Worm (Caenorhabditis elegans): ENCODE results near the gene Y69H2.1.

The Y69H2.1 gene

DNA sequence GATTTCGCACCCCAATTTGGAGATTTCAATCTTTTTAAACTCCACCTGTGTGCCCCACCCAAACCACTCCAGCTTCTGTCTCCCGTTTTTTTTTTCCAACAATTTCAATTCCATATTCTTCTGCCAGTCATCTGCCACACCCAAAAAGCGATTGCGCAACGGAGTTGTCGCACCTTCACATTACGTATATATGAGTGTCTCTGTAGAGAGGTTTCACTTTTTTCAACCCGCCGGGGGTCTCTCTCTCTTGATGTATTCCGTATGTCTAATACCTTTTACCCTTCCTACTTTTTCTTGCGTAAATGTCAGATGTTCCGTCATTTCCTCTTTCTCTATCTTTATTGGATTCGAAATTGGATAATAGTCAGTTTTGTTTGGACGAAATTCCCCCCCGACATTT is 35.4 kb downstream of the Y69H2.1 start:
- no peak for TF ChIP-seq dao-5 (tag; optimal IDR thresholded peaks at IDR 0.05)
- no peak for TF ChIP-seq W03F9.2 (tag; optimal IDR thresholded peaks at IDR 0.05)
- TF ChIP-seq him-1 (tag; optimal IDR thresholded peaks at IDR 0.05) = no peak

DNA sequence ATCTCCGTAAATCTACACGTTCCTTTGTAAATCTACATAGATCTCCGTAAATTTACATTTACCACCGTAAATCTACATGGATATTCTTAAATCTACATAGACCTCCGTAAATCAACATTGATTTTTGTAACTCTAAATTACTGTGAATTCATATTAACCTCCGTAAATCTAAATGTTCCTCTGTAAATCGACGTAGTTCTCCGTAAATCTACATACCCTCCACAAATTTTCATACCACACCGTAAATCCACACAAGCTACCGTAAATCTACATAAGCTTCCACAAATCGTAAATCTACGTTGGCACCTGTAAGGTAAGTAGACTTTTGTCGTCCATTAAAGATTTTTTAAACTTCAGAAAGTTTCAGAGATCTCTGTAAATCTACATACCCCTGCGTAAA is 37.3 kb downstream of the Y69H2.1 start:
- TF ChIP-seq dao-5 (tag; optimal IDR thresholded peaks at IDR 0.05) = no peak
- no peak for TF ChIP-seq him-1 (tag; optimal IDR thresholded peaks at IDR 0.05)
- TF ChIP-seq W03F9.2 (tag; optimal IDR thresholded peaks at IDR 0.05) = no peak

DNA sequence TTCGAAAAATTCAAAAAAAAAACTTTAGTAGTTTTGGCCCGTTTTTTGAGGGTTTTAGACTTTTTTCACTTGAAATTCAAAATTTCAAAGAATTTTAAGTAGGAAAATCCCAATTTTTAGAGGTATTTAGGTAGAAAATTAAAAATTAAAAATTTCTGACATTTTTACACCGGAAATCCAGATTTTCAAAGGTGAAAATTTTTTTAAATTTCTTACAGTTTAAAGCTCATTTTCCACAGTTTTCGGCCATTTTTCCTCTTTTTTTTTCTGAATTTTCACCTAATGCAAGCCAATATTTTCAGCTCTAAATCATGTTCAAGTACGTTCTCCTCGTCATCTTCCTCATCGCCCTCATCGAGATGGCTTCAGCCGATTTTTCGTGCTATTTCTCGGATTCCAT is 40.0 kb downstream of the Y69H2.1 start, which contains the start of gene txt-14:
txt-14 (plus strand) TSS at position 301 of the 400 bp plus-strand sequence.
- no peak for TF ChIP-seq W03F9.2 (tag; optimal IDR thresholded peaks at IDR 0.05)
- no peak for TF ChIP-seq him-1 (tag; optimal IDR thresholded peaks at IDR 0.05)
- no peak for TF ChIP-seq dao-5 (tag; optimal IDR thresholded peaks at IDR 0.05)

DNA sequence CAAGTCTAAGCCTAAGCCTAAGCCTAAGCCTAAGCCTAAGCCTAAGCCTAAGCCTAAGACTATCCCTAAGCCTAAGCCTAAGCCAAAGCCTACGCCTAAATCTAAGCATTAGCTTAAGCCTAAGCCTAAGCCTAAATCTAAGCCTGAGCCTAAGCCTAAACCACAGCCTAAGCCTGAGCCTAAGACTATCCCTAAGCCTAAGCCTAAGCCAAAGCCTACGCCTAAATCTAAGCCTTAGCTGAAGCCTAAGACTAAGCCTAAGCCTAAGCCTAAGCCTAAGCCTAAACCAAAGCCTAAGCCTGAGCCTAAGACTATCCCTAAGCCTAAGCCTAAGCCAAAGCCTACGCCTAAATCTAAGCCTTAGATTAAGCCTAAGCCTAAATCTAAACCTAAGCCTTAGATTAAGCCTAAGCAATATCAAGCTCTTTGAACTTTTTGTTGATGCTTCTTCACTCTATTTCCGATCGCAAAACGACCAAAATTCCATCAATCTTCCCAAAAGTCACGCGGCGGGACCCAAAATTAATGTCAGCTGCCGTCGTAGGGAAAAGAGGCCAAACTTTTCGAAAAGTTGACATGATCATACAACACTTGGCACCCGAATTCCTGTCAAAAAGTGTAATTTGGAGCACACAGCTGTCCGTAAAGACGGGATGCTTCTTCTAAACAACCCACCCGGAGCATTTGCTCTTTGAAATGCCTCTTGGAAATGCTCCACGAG is 40.8 kb downstream of the Y69H2.1 start:
- TF ChIP-seq dao-5 (tag; optimal IDR thresholded peaks at IDR 0.05) = no peak
- TF ChIP-seq him-1 (tag; optimal IDR thresholded peaks at IDR 0.05) = no peak
- TF ChIP-seq W03F9.2 (tag; optimal IDR thresholded peaks at IDR 0.05) = no peak

DNA sequence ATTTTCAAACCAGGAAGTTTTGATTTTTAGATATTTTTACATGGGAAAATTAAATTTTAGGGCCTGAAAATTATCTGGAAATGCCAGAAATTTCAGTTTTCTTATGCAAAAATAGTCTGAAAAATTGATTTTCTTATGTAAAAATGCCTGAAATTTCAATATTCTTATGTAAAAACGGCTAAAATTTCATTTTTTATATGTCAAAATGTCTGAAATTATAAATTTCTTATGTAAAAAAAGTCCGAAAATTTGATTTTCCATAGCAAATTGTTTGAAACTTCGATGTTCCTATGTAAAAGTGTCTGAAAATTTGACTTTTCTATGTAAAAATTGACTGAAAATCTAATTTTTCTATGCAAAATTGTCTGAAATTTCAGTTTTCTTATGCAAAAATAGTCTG is 42.7 kb downstream of the Y69H2.1 start, which contains the start of gene Y51A2D.13:
Y51A2D.13 (minus strand) TSS at position 101 of the 400 bp plus-strand sequence.
- no peak for TF ChIP-seq W03F9.2 (tag; optimal IDR thresholded peaks at IDR 0.05)
- no peak for TF ChIP-seq him-1 (tag; optimal IDR thresholded peaks at IDR 0.05)
- TF ChIP-seq dao-5 (tag; optimal IDR thresholded peaks at IDR 0.05) = no peak

DNA sequence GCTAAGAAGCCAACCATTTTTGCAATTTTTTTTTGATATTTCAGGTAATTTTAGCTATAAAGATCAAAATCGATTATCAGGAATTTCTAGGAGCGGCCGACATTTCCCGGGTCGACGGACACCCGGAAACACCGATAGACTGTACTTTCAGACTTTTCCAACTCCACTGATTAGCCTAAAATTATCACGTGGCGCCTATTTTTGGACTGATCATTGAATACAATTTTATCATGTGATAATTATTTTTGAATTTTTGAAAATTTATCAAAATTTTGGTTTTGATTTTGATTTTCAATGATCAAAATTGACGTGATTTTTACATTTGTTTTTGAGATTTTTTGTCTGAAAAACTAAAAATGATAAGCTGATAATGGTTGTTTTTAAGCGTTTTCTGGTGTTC is 44.1 kb downstream of the Y69H2.1 start:
- TF ChIP-seq him-1 (tag; optimal IDR thresholded peaks at IDR 0.05) (no peak), dao-5 (tag; optimal IDR thresholded peaks at IDR 0.05) (no peak), W03F9.2 (tag; optimal IDR thresholded peaks at IDR 0.05) (no peak)

DNA sequence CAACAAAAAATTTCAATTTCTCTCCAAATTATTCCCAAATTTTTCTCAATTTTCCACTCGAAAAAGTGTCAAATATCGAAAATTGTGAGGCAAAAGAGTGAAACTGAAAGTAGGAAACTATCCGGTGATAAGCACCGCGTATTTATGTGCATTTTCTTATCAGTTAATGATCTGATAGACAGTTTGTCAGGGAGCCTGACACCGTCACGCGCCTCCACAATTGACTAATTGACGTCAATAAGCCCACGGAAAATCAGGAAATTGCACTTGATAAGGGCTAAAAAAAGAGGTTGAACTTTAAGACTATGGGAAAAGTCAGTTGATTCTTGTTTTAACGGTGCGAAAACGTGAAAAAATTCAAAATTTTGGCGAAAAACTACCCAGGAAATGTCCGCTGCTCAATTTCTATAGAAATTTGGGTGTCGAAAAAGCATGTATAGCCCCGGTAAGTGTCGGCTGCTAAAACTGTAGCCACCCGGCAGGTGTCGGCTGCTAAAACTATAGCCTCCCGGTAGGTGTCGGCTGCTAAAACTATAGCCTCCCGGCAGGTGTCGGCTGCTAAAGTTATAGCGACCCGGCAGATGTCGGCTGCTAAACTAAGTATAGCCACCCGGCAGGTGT is 44.8 kb downstream of the Y69H2.1 start:
- TF ChIP-seq W03F9.2 (tag; optimal IDR thresholded peaks at IDR 0.05) (no peak), dao-5 (tag; optimal IDR thresholded peaks at IDR 0.05) (no peak), him-1 (tag; optimal IDR thresholded peaks at IDR 0.05) (no peak)

DNA sequence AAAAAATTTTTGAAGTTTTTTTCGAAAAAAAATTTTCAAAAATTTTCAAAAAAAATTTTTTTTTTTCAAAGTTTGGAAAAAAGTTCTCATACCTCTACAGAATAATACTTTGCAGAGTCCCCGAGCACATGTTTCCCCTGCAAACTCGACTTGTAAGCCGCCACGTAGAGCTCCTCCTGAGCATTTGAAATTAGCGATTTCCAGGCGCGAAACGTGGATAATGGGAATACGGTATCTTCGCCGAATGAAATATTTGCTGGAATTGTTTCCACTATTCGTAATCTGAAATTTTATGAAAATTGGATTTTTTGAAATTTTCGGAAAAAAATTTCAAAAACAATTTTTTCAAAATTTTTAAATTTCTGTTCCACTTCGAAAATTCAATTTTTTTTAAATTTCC is 46.2 kb downstream of the Y69H2.1 start:
- no peak for TF ChIP-seq dao-5 (tag; optimal IDR thresholded peaks at IDR 0.05)
- TF ChIP-seq W03F9.2 (tag; optimal IDR thresholded peaks at IDR 0.05) = no peak
- no peak for TF ChIP-seq him-1 (tag; optimal IDR thresholded peaks at IDR 0.05)

DNA sequence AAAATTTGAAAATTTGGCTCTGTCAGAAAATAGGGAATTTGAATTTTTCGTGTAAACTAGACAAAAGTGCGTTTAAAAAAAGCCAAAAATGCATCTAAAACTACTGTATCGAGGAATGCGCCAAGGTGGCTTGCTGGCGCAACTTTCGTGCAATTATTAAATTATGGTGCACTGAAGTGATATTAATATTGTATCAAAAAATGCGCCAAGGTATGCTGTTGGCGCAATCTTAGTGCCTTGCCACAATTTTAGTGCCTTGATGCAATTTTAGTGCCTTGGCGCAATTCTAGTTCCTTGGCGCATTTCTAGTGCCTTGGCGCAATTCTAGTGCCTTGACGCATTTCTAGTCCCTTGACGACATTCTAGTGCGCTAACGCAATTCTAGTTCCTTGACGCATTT is 47.3 kb downstream of the Y69H2.1 start:
- TF ChIP-seq W03F9.2 (tag; optimal IDR thresholded peaks at IDR 0.05) (no peak), him-1 (tag; optimal IDR thresholded peaks at IDR 0.05) (no peak), dao-5 (tag; optimal IDR thresholded peaks at IDR 0.05) (no peak)

DNA sequence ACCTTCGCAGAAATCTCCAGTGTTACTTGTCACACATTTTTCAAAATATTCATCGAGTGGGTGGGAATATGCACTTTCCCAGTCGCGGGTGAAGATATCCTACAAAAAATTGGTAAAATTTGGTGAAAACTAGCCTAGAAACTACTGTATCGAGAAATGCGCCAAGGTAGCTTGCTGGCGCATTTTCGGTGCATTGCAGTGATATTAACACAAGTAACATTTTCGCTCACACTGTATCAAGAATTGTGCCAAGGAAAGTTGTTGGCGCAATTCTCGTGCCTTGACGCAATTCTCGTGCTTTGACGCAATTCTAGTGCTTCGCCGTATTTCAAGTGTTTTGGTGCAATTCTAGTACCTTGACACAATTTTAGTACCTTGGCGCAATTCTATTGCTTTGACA is 49.2 kb downstream of the Y69H2.1 start:
- TF ChIP-seq dao-5 (tag; optimal IDR thresholded peaks at IDR 0.05) = no peak
- TF ChIP-seq him-1 (tag; optimal IDR thresholded peaks at IDR 0.05) = no peak
- TF ChIP-seq W03F9.2 (tag; optimal IDR thresholded peaks at IDR 0.05) = no peak

DNA sequence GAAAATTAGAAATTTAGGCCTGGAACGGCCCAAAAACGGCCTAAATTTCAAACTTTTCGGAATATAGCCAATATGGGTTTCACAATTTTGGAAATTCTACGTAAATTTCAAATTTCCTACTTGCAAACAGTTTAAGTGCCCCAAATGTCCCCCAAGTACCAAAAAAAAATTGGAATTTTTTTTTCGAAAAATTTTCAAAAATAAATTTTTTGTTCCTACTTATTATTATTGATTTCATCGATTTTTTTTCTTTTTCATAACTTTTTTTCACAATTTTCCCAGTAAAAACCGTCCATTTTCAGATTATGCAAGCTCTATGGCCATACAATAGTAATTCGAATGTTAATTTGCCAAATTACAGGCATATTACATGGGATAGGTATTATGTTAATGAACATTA is 50.8 kb downstream of the Y69H2.1 start, which contains the start of gene Y51A2D.21:
Y51A2D.21 (plus strand) TSS at position 301 of the 400 bp plus-strand sequence.
- TF ChIP-seq W03F9.2 (tag; optimal IDR thresholded peaks at IDR 0.05) = no peak
- no peak for TF ChIP-seq him-1 (tag; optimal IDR thresholded peaks at IDR 0.05)
- no peak for TF ChIP-seq dao-5 (tag; optimal IDR thresholded peaks at IDR 0.05)
